Fruit fly (Drosophila melanogaster) whole organism: Measurements from ENCODE around the gene CG44140.
"Not testable (repeated sequence)": the region's sequence is repeated elsewhere in the genome, so short reads cannot be mapped to it uniquely, and the experiment has no call there.

ENCODE experiments used
- EcR ChIP-seq, 2 experiments: fragments of >200 bp; optimal IDR thresholded peaks; 2 replicates each; lab custom pipeline; 2017; ENCODE audit warnings: missing biosample characterization in 2 of 2, missing genetic modification characterization in 2 of 2, missing genetic modification reagents in 2 of 2
- psq ChIP-seq: fragments of >200 bp; optimal IDR thresholded peaks from 2 replicates; lab custom pipeline; 2017
- usp ChIP-seq: fragments of >200 bp; optimal IDR thresholded peaks from 2 replicates; lab custom pipeline; 2017; ENCODE audit warnings: missing biosample characterization, missing genetic modification characterization, mixed read lengths

- not testable (repeated sequence) for TF ChIP-seq psq (lab: Kevin White, UChicago); EcR (GFP tag; optimal IDR thresholded peaks at IDR 0.05; lab: Kevin White, UChicago); usp (GFP tag; lab: Kevin White, UChicago)
Observed at dm6 chr2L:15718172-15718571, 23.9 kb upstream of the CG44140 start, which contains the start of gene stol.
